Worm (Caenorhabditis elegans) whole organism, L4/young adult: Measurements from ENCODE around the gene acp-2.

Experiments used
- W03F9.2 ChIP-seq: fragments of 150-350 bp; optimal IDR thresholded peaks from 2 replicates; lab custom pipeline; 2014; ENCODE audit warnings: missing biosample characterization, missing genetic modification characterization
- dao-5 ChIP-seq: sonication (generic microtip); optimal IDR thresholded peaks from 2 replicates; lab custom pipeline; 2016; ENCODE audit warnings: missing genotype, missing genetic modification characterization, moderate library complexity, missing compliant biosample characterization
- him-1 ChIP-seq: sonication (generic microtip); optimal IDR thresholded peaks from 2 replicates; lab custom pipeline; 2016; ENCODE audit warnings: missing genotype, missing genetic modification reagents, missing genetic modification characterization, missing compliant biosample characterization

DNA sequence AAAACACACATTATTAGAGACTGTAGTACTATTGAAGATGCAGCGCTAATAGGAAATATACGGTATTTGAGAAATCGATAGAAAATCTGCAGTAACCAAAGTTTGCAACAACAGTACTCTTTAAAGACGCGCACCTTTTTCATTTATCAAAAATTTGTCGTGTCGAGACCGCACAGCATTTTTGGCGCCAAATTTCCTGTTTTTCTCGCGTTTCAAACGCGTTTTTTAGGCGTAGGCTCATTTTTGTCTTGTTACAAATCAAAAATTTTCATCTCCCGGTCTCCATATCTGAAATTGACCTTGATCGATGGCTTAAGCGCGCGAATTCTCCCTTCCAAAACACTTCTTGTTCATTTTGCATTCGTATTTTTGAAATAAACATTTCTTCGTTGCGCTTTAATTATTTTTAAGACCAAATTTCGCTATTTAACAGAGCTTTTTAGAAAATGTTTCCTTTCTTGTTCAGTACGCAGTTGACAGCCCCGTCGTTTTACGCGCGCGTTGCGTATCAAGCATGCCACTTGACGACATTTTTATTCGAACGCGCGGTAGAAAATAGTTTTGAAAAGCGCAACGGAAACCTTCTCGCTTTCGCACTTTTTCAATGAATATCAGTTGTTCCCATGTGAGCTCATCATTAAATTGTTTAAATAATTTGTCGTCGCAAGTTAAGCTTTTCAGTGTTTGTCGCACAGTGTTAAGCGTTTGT lies 25.0 kb upstream of the acp-2 start:
- no peak for TF ChIP-seq W03F9.2 (tag; lab: Kevin White, UChicago)
- no peak for TF ChIP-seq him-1 (tag; lab: Kevin White, UChicago)
- no peak for TF ChIP-seq dao-5 (tag; lab: Kevin White, UChicago)
